Fruit fly (Drosophila melanogaster) whole organism, embryonic: Measurements from ENCODE around the gene SLC22A.

Experiments
- CG10543 ChIP-seq: fragments of 200-800 bp; sonication (Bioruptor generic); optimal IDR thresholded peaks from 3 replicates; lab custom pipeline; 2017; ENCODE audit warnings: missing biosample characterization, mild to moderate bottlenecking, missing genetic modification characterization, moderate library complexity
- CG12071 ChIP-seq: fragments of 200-800 bp; sonication (Bioruptor generic); optimal IDR thresholded peaks from 3 replicates; lab custom pipeline; 2018; ENCODE audit warnings: missing biosample characterization, mild to moderate bottlenecking, missing genetic modification characterization
- CG12391 ChIP-seq: fragments of 200-800 bp; sonication (Bioruptor generic); optimal IDR thresholded peaks from 3 replicates; lab custom pipeline; 2018; ENCODE audit warnings: missing biosample characterization, mild to moderate bottlenecking, missing genetic modification characterization, moderate library complexity
- CG12769 ChIP-seq: fragments of 200-800 bp; sonication (Bioruptor generic); optimal IDR thresholded peaks from 2 replicates; lab custom pipeline; 2019; ENCODE audit warnings: missing biosample characterization, mild to moderate bottlenecking, missing genetic modification characterization, moderate library complexity
- CG14014 ChIP-seq: fragments of 200-800 bp; sonication (Bioruptor generic); IDR thresholded peaks from 2 replicates; pipeline ENCODE4 v1.3.6; 2022; ENCODE audit warnings: missing biosample characterization, missing genetic modification characterization
- CG1529 ChIP-seq: fragments of 200-800 bp; sonication (Bioruptor generic); optimal IDR thresholded peaks from 3 replicates; lab custom pipeline; 2018; ENCODE audit warnings: missing biosample characterization, missing genetic modification characterization
- CG1647 ChIP-seq: fragments of 200-800 bp; sonication (Bioruptor generic); optimal IDR thresholded peaks from 3 replicates; lab custom pipeline; 2016; ENCODE audit warnings: missing biosample characterization, missing genetic modification characterization
- CG16863 ChIP-seq: fragments of 200-800 bp; sonication (Bioruptor generic); optimal IDR thresholded peaks from 3 replicates; lab custom pipeline; 2016; ENCODE audit warnings: missing biosample characterization, missing genetic modification characterization
- CG17361 ChIP-seq: fragments of 200-800 bp; sonication (Bioruptor generic); IDR thresholded peaks from 3 replicates; pipeline ENCODE4 v1.3.6; 2022; ENCODE audit warnings: missing biosample characterization, missing genetic modification characterization
- CG2712 ChIP-seq: fragments of 200-800 bp; optimal IDR thresholded peaks from 3 replicates; lab custom pipeline; 2019; ENCODE audit warnings: missing biosample characterization, mild to moderate bottlenecking, missing genetic modification characterization, moderate library complexity
- CG31441 ChIP-seq: fragments of 200-800 bp; sonication (Bioruptor generic); IDR thresholded peaks from 2 replicates; pipeline ENCODE4 v1.3.6; 2022; ENCODE audit warnings: missing biosample characterization, missing genetic modification characterization
- CG4854 ChIP-seq: fragments of 200-800 bp; sonication (Bioruptor generic); optimal IDR thresholded peaks from 2 replicates; lab custom pipeline; 2016; ENCODE audit warnings: missing biosample characterization, missing genetic modification characterization, inconsistent platforms
- CG7372 ChIP-seq: fragments of 200-800 bp; sonication (Bioruptor generic); IDR thresholded peaks from 2 replicates; pipeline ENCODE4 v1.3.6; 2022; ENCODE audit warnings: missing biosample characterization, missing genetic modification characterization
- CG7556 ChIP-seq: fragments of 200-800 bp; sonication (Bioruptor generic); optimal IDR thresholded peaks from 2 replicates; lab custom pipeline; 2017; ENCODE audit warnings: missing biosample characterization, mild to moderate bottlenecking, missing genetic modification characterization
- CG7963 ChIP-seq: fragments of 200-800 bp; sonication (Bioruptor generic); IDR thresholded peaks from 3 replicates; pipeline ENCODE4 v1.3.6; 2022; ENCODE audit warnings: missing biosample characterization, missing genetic modification characterization; ENCODE audit not compliant: partially characterized antibody
- CG8765 ChIP-seq: fragments of 200-800 bp; sonication (Bioruptor generic); IDR thresholded peaks from 2 replicates; pipeline ENCODE4 v1.3.6; 2022; ENCODE audit warnings: missing biosample characterization, missing genetic modification characterization
- CG9932 ChIP-seq: fragments of 200-800 bp; sonication (Bioruptor generic); IDR thresholded peaks from 2 replicates; pipeline ENCODE4 v1.3.6; 2022; ENCODE audit warnings: missing biosample characterization, missing genetic modification characterization
- CTCF ChIP-seq: fragments of 200-800 bp; sonication (Bioruptor generic); optimal IDR thresholded peaks from 2 replicates; lab custom pipeline; 2017; ENCODE audit warnings: missing biosample characterization, mild to moderate bottlenecking, missing genetic modification characterization, moderate library complexity
- Chrac-16 ChIP-seq: fragments of 200-800 bp; sonication (Bioruptor generic); optimal IDR thresholded peaks from 3 replicates; lab custom pipeline; 2016; ENCODE audit warnings: missing biosample characterization, missing genetic modification characterization
- D ChIP-seq, 2 experiments: fragments of 200-800 bp in 1 of 2; fragments of >200 bp in 1 of 2; sonication (Bioruptor generic) in 1 of 2; optimal IDR thresholded peaks; 2 replicates in 1 of 2; 3 replicates in 1 of 2; lab custom pipeline; 2017; ENCODE audit warnings: mild to moderate bottlenecking in 1 of 2, missing biosample characterization in 1 of 2, missing genetic modification characterization in 1 of 2, missing genetic modification reagents in 1 of 2
- D19A ChIP-seq: fragments of 200-800 bp; optimal IDR thresholded peaks from 3 replicates; lab custom pipeline; 2019; ENCODE audit warnings: missing biosample characterization, mild to moderate bottlenecking, missing genetic modification characterization, moderate library complexity
- Dfd ChIP-seq, 2 experiments: fragments of >200 bp; optimal IDR thresholded peaks; 2 replicates each; lab custom pipeline; 2017; ENCODE audit warnings: missing biosample characterization in 2 of 2, missing genetic modification characterization in 2 of 2
- Doc2 ChIP-seq: fragments of 200-800 bp; sonication (Bioruptor generic); IDR thresholded peaks from 2 replicates; pipeline ENCODE4 v1.3.6; 2022; ENCODE audit warnings: missing biosample characterization, missing genetic modification characterization
- H2.0 ChIP-seq: fragments of 200-800 bp; sonication (Bioruptor generic); IDR thresholded peaks from 2 replicates; pipeline ENCODE4 v1.3.6; 2022; ENCODE audit warnings: missing biosample characterization, missing genetic modification characterization
- Hand ChIP-seq: fragments of 200-800 bp; sonication (Bioruptor generic); optimal IDR thresholded peaks from 2 replicates; lab custom pipeline; 2017; ENCODE audit warnings: mild to moderate bottlenecking, missing biosample characterization, missing genetic modification reagents, missing genetic modification characterization
- Hr39 ChIP-seq: fragments of >200 bp; optimal IDR thresholded peaks from 2 replicates; lab custom pipeline; 2017
- NC2β ChIP-seq: fragments of 200-800 bp; sonication (Bioruptor generic); optimal IDR thresholded peaks from 2 replicates; lab custom pipeline; 2016; ENCODE audit warnings: missing biosample characterization, missing genetic modification characterization
- Sox100B ChIP-seq: fragments of 200-800 bp; sonication (Bioruptor generic); optimal IDR thresholded peaks from 3 replicates; lab custom pipeline; 2018; ENCODE audit warnings: missing biosample characterization, mild to moderate bottlenecking, missing genetic modification characterization
- amos ChIP-seq: fragments of 200-800 bp; sonication (Bioruptor generic); IDR thresholded peaks from 2 replicates; pipeline ENCODE4 v1.3.6; 2022; ENCODE audit warnings: missing biosample characterization, missing genetic modification characterization; ENCODE audit not compliant: partially characterized antibody
- btn ChIP-seq: fragments of 200-800 bp; sonication (Bioruptor generic); optimal IDR thresholded peaks from 2 replicates; lab custom pipeline; 2016; ENCODE audit warnings: missing biosample characterization, missing genetic modification characterization
- cg ChIP-seq: fragments of 200-800 bp; sonication (Bioruptor generic); optimal IDR thresholded peaks from 3 replicates; lab custom pipeline; 2019; ENCODE audit warnings: missing biosample characterization, mild to moderate bottlenecking, missing genetic modification characterization, moderate library complexity
- crp ChIP-seq, 2 experiments: fragments of 200-800 bp; sonication (Bioruptor generic); optimal IDR thresholded peaks; 2 replicates in 1 of 2; 3 replicates in 1 of 2; lab custom pipeline; 2017; ENCODE audit warnings: missing biosample characterization in 2 of 2, missing genetic modification characterization in 2 of 2, mild to moderate bottlenecking in 1 of 2, moderate library complexity in 1 of 2
- dmrt11E ChIP-seq: fragments of 200-800 bp; sonication (Bioruptor generic); optimal IDR thresholded peaks from 3 replicates; lab custom pipeline; 2018; ENCODE audit warnings: missing biosample characterization, mild to moderate bottlenecking, missing genetic modification characterization, moderate library complexity
- dmrt99B ChIP-seq: fragments of 200-800 bp; sonication (Bioruptor generic); optimal IDR thresholded peaks from 2 replicates; lab custom pipeline; 2018; ENCODE audit warnings: missing biosample characterization, mild to moderate bottlenecking, missing genetic modification characterization, moderate library complexity
- esg ChIP-seq: fragments of 200-800 bp; sonication (Bioruptor generic); conservative IDR thresholded peaks from 2 replicates; pipeline ENCODE4 v1.3.6; 2022; ENCODE audit warnings: missing biosample characterization, missing genetic modification characterization
- eve ChIP-seq, 2 experiments: fragments of >200 bp; optimal IDR thresholded peaks; 2 replicates each; lab custom pipeline; 2017; ENCODE audit warnings: missing biosample characterization in 2 of 2, missing genetic modification characterization in 2 of 2
- grau ChIP-seq: fragments of 200-800 bp; optimal IDR thresholded peaks from 3 replicates; lab custom pipeline; 2019; ENCODE audit warnings: missing biosample characterization, mild to moderate bottlenecking, missing genetic modification characterization, moderate library complexity
- jumu ChIP-seq: fragments of 200-800 bp; sonication (Bioruptor generic); optimal IDR thresholded peaks from 3 replicates; lab custom pipeline; 2016; ENCODE audit warnings: missing biosample characterization, missing genetic modification characterization
- kni ChIP-seq: fragments of 200-800 bp; sonication (Bioruptor generic); optimal IDR thresholded peaks from 3 replicates; lab custom pipeline; 2017; ENCODE audit warnings: mild to moderate bottlenecking, missing biosample characterization, missing genetic modification reagents, missing genetic modification characterization
- lbe ChIP-seq: fragments of 200-800 bp; sonication (Bioruptor generic); optimal IDR thresholded peaks from 2 replicates; lab custom pipeline; 2016; ENCODE audit warnings: missing biosample characterization, mild to moderate bottlenecking, missing genetic modification characterization
- lilli ChIP-seq: fragments of 200-800 bp; sonication (Bioruptor generic); optimal IDR thresholded peaks from 3 replicates; lab custom pipeline; 2016; ENCODE audit warnings: missing biosample characterization, missing genetic modification characterization
- peb ChIP-seq: fragments of 200-800 bp; sonication (Bioruptor generic); IDR thresholded peaks from 2 replicates; pipeline ENCODE4 v1.3.6; 2022; ENCODE audit warnings: missing biosample characterization, missing genetic modification characterization
- phol ChIP-seq: fragments of 200-800 bp; sonication (Bioruptor generic); optimal IDR thresholded peaks from 3 replicates; lab custom pipeline; 2018; ENCODE audit warnings: missing biosample characterization, mild to moderate bottlenecking, missing genetic modification characterization, moderate library complexity
- prd ChIP-seq, 3 experiments: fragments of >200 bp in 2 of 3; fragments of 200-800 bp in 1 of 3; sonication (Bioruptor generic) in 1 of 3; optimal IDR thresholded peaks in 2 of 3; IDR thresholded peaks in 1 of 3; 2 replicates in 2 of 3; 3 replicates in 1 of 3; pipeline versions ENCODE4 v1.3.6 to Lab custom; 2017 to 2022; ENCODE audit warnings: missing biosample characterization in 1 of 3, missing genetic modification characterization in 1 of 3
- slbo ChIP-seq: fragments of 200-800 bp; sonication (Bioruptor generic); IDR thresholded peaks from 2 replicates; pipeline ENCODE4 v1.3.6; 2022; ENCODE audit warnings: missing biosample characterization, missing genetic modification characterization
- sqz ChIP-seq: fragments of 200-800 bp; sonication (Bioruptor generic); optimal IDR thresholded peaks from 3 replicates; lab custom pipeline; 2018; ENCODE audit warnings: missing biosample characterization, mild to moderate bottlenecking, missing genetic modification characterization
- unpg ChIP-seq: fragments of 200-800 bp; sonication (Bioruptor generic); optimal IDR thresholded peaks from 3 replicates; lab custom pipeline; 2018; ENCODE audit warnings: missing biosample characterization, mild to moderate bottlenecking, missing genetic modification characterization, moderate library complexity
- z ChIP-seq: fragments of 200-800 bp; sonication (Bioruptor generic); IDR thresholded peaks from 3 replicates; pipeline ENCODE4 v1.3.6; 2022; ENCODE audit warnings: missing biosample characterization, missing genetic modification characterization

The SLC22A gene

dm6 chr3L:21954474-21955321, 20.2 kb downstream of the SLC22A start, which contains the start of gene CG7458 (continued):
- TF ChIP-seq H2.0 (GFP tag; lab: Robert Waterston, UW) (no peak), slbo (GFP tag; lab: Robert Waterston, UW) (peak; percentile 53), kni (GFP tag; lab: Kevin White, UChicago) (peak; percentile 3), CG31441 (GFP tag; lab: Robert Waterston, UW) (peak; percentile 68; the same call in 1 of the 2 replicates), D19A (tag; lab: Kevin White, UChicago) (peak; percentile 43), CG10543 (GFP tag; lab: Kevin White, UChicago) (peak; percentile 78), phol (tag; lab: Kevin White, UChicago) (peak; percentile 65), CTCF (peak; percentile 23), CG14014 (GFP tag; lab: Robert Waterston, UW) (peak; percentile 11; the same call in 1 of the 2 replicates), CG8765 (peak; percentile 13; the same call in 1 of the 2 replicates), cg (GFP tag; lab: Kevin White, UChicago) (no peak), dmrt99B (tag; lab: Kevin White, UChicago) (peak; percentile 61), dmrt11E (peak; percentile 29), eve (GFP tag; optimal IDR thresholded peaks at IDR 0.05; lab: Kevin White, UChicago) (peak in 1 of 2 experiments; percentile 70), amos (GFP tag; lab: Robert Waterston, UW) (peak; percentile 18; the same call in 1 of the 2 replicates), Chrac-16 (GFP tag; lab: Kevin White, UChicago) (peak; percentile 21), Hand (GFP tag; lab: Kevin White, UChicago) (peak; percentile 9), CG16863 (GFP tag; lab: Kevin White, UChicago) (peak; percentile 50), CG12769 (tag; lab: Kevin White, UChicago) (peak; percentile 84), CG1529 (GFP tag; lab: Kevin White, UChicago) (peak; percentile 37), CG17361 (GFP tag; lab: Robert Waterston, UW) (peak; percentile 82), CG2712 (tag; lab: Kevin White, UChicago) (peak; percentile 66), crp (GFP tag; optimal IDR thresholded peaks at IDR 0.05; lab: Kevin White, UChicago) (no peak), NC2β (GFP tag; lab: Kevin White, UChicago) (no peak), Sox100B (GFP tag; lab: Kevin White, UChicago) (peak; percentile 69), CG1647 (GFP tag; lab: Kevin White, UChicago) (peak; percentile 33), z (no peak), CG12071 (GFP tag; lab: Kevin White, UChicago) (peak; percentile 8), D (optimal IDR thresholded peaks at IDR 0.05; lab: Kevin White, UChicago) (no peak), D (GFP tag; optimal IDR thresholded peaks at IDR 0.05; lab: Kevin White, UChicago) (peak; percentile 59), Doc2 (no peak), CG9932 (GFP tag; lab: Robert Waterston, UW) (0 out of 2 replicates have a peak, but pooled peaks have one; percentile 29), CG7963 (no peak), CG7372 (no peak), lilli (GFP tag; lab: Kevin White, UChicago) (peak; percentile 57), Dfd (GFP tag; optimal IDR thresholded peaks at IDR 0.05; lab: Kevin White, UChicago) (peak in 1 of 2 experiments; percentile 50), CG7556 (GFP tag; lab: Kevin White, UChicago) (peak; percentile 69), peb (GFP tag; lab: Robert Waterston, UW) (no peak), unpg (GFP tag; lab: Kevin White, UChicago) (peak; percentile 31), sqz (GFP tag; lab: Kevin White, UChicago) (peak; percentile 0), esg (GFP tag; lab: Robert Waterston, UW) (0 out of 2 replicates have a peak, but pooled peaks have one; percentile 13), grau (tag; lab: Kevin White, UChicago) (peak; percentile 63), lbe (GFP tag; lab: Kevin White, UChicago) (no peak), btn (GFP tag; lab: Kevin White, UChicago) (peak; percentile 23), CG12391 (tag; lab: Kevin White, UChicago) (peak; percentile 56), Hr39 (lab: Kevin White, UChicago) (no peak), jumu (GFP tag; lab: Kevin White, UChicago) (no peak), prd (optimal IDR thresholded peaks at IDR 0.05; lab: Kevin White, UChicago) (no peak), prd (GFP tag; IDR thresholded peaks at IDR 0.05; lab: Robert Waterston, UW) (peak; percentile 52; the same call in 2 of the 3 replicates), CG4854 (GFP tag; lab: Kevin White, UChicago) (peak; percentile 42)
